Worm (Caenorhabditis elegans) whole organism, L4 larva: ENCODE measurements around the gene H17B01.5.

Source experiments
- F26F4.8 ChIP-seq: fragments of 200-800 bp; sonication (Bioruptor generic); conservative IDR thresholded peaks from 2 replicates; pipeline ENCODE4 v1.3.6; 2022; ENCODE audit warnings: missing genetic modification characterization, missing compliant biosample characterization
- F44E2.7 ChIP-seq: fragments of 200-800 bp; sonication (Bioruptor generic); IDR thresholded peaks from 2 replicates; pipeline ENCODE4 v2.1.2; 2022; ENCODE audit warnings: missing genetic modification characterization, missing compliant biosample characterization
- Y105C5A.15 ChIP-seq: fragments of 200-800 bp; sonication (Bioruptor generic); IDR thresholded peaks from 2 replicates; pipeline ENCODE4 v1.3.6; 2022; ENCODE audit warnings: missing genetic modification characterization, missing compliant biosample characterization
- ZK337.2 ChIP-seq: fragments of 200-800 bp; sonication (Bioruptor generic); IDR thresholded peaks from 2 replicates; pipeline ENCODE4 v1.3.6; 2022; ENCODE audit warnings: missing genetic modification reagents, missing genetic modification characterization, missing compliant biosample characterization
- aha-1 ChIP-seq: fragments of 150-350 bp; peaks from one replicate; lab custom pipeline; 2014; ENCODE audit warnings: missing biosample characterization, missing genetic modification characterization
- ama-1 ChIP-seq: fragments of 150-350 bp; optimal IDR thresholded peaks from 2 replicates; lab custom pipeline; 2014; ENCODE audit warnings: inconsistent platforms, mixed read lengths
- arid-1 ChIP-seq: fragments of 200-800 bp; sonication (Bioruptor generic); conservative IDR thresholded peaks from 2 replicates; pipeline ENCODE4 v1.3.6; 2022; ENCODE audit warnings: missing genetic modification reagents, missing genetic modification characterization, missing compliant biosample characterization
- ceh-44 ChIP-seq: fragments of 200-800 bp; sonication (Bioruptor generic); IDR thresholded peaks from 2 replicates; pipeline ENCODE4 v1.3.6; 2022; ENCODE audit warnings: missing genetic modification reagents, missing genetic modification characterization, missing compliant biosample characterization
- cey-2 ChIP-seq: sonication (generic microtip); optimal IDR thresholded peaks from 3 replicates; lab custom pipeline; 2017; ENCODE audit warnings: missing genetic modification characterization, mild to moderate bottlenecking, missing compliant biosample characterization, antibody characterized with exemption, borderline replicate concordance; ENCODE audit not compliant: insufficient read depth
- daf-12 ChIP-seq: fragments of 150-350 bp; optimal IDR thresholded peaks from 2 replicates; lab custom pipeline; 2014; ENCODE audit warnings: missing biosample characterization, missing genetic modification reagents, missing genetic modification characterization
- daf-16 ChIP-seq, 3 experiments: sonication (generic microtip); optimal IDR thresholded peaks; 2 replicates each; lab custom pipeline; 2016 to 2017; ENCODE audit warnings: missing genetic modification characterization in 3 of 3, missing genetic modification reagents in 3 of 3, mild to moderate bottlenecking in 2 of 3, missing compliant biosample characterization in 2 of 3, missing biosample characterization in 1 of 3, moderate library complexity in 1 of 3
- daf-8 ChIP-seq: fragments of 200-800 bp; sonication (Bioruptor generic); IDR thresholded peaks from 2 replicates; pipeline ENCODE4 v1.3.6; 2022; ENCODE audit warnings: missing genetic modification characterization, missing compliant biosample characterization
- dmd-6 ChIP-seq: fragments of 200-800 bp; sonication (Bioruptor generic); IDR thresholded peaks from 2 replicates; pipeline ENCODE4 v1.3.6; 2022; ENCODE audit warnings: missing genetic modification reagents, missing genetic modification characterization, missing compliant biosample characterization
- dpl-1 ChIP-seq: fragments of 150-350 bp; optimal IDR thresholded peaks from 2 replicates; lab custom pipeline; 2014; ENCODE audit warnings: missing biosample characterization, missing genetic modification reagents, missing genetic modification characterization
- dve-1 ChIP-seq: sonication (generic microtip); optimal IDR thresholded peaks from 2 replicates; lab custom pipeline; 2017; ENCODE audit warnings: antibody characterized with exemption, mild to moderate bottlenecking, missing genetic modification characterization, missing compliant biosample characterization; ENCODE audit not compliant: insufficient read depth
- egl-27 ChIP-seq: sonication (generic microtip); optimal IDR thresholded peaks from 3 replicates; lab custom pipeline; 2017; ENCODE audit warnings: missing biosample characterization, missing genetic modification reagents, missing genetic modification characterization
- fkh-10 ChIP-seq: fragments of 150-350 bp; optimal IDR thresholded peaks from 2 replicates; lab custom pipeline; 2014; ENCODE audit warnings: missing biosample characterization, missing genetic modification reagents, missing genetic modification characterization
- gei-8 ChIP-seq: fragments of 200-800 bp; sonication (Bioruptor generic); optimal IDR thresholded peaks from 2 replicates; lab custom pipeline; 2018; ENCODE audit warnings: mild to moderate bottlenecking, missing genetic modification characterization, missing compliant biosample characterization
- hif-1 ChIP-seq, 2 experiments: sonication (generic microtip); optimal IDR thresholded peaks; 2 replicates each; lab custom pipeline; 2016 to 2017; ENCODE audit warnings: missing compliant biosample characterization in 2 of 2, missing genetic modification characterization in 2 of 2, missing genetic modification reagents in 2 of 2, missing genotype in 2 of 2, mild to moderate bottlenecking in 1 of 2
- hlh-11 ChIP-seq: fragments of 200-800 bp; sonication (Bioruptor generic); optimal IDR thresholded peaks from 2 replicates; lab custom pipeline; 2018; ENCODE audit warnings: mild to moderate bottlenecking, missing genetic modification characterization, missing compliant biosample characterization
- jun-1 ChIP-seq: fragments of 150-350 bp; optimal IDR thresholded peaks from 2 replicates; lab custom pipeline; 2014; ENCODE audit warnings: missing biosample characterization, missing genetic modification reagents, missing genetic modification characterization
- lim-7 ChIP-seq: fragments of 200-800 bp; sonication (Bioruptor generic); IDR thresholded peaks from 2 replicates; pipeline ENCODE4 v1.3.6; 2022; ENCODE audit warnings: missing genetic modification characterization, missing compliant biosample characterization
- lin-1 ChIP-seq: fragments of 200-800 bp; sonication (Bioruptor generic); IDR thresholded peaks from 2 replicates; pipeline ENCODE4 v1.3.6; 2022; ENCODE audit warnings: missing genetic modification reagents, missing genetic modification characterization, missing compliant biosample characterization
- lin-13 ChIP-seq: fragments of 150-350 bp; optimal IDR thresholded peaks from 2 replicates; lab custom pipeline; 2014; ENCODE audit warnings: missing biosample characterization, missing genetic modification reagents, missing genetic modification characterization
- lin-38 ChIP-seq: fragments of 200-800 bp; sonication (Bioruptor generic); IDR thresholded peaks from 2 replicates; pipeline ENCODE4 v1.3.6; 2022; ENCODE audit warnings: missing genetic modification reagents, missing genetic modification characterization, missing compliant biosample characterization
- lin-39 ChIP-seq: fragments of 150-350 bp; optimal IDR thresholded peaks from 2 replicates; lab custom pipeline; 2014; ENCODE audit warnings: missing biosample characterization, missing genetic modification reagents, missing genetic modification characterization
- lsy-2 ChIP-seq, 2 experiments: fragments of 150-350 bp in 1 of 2; sonication (generic microtip) in 1 of 2; optimal IDR thresholded peaks; 2 replicates each; lab custom pipeline; 2014 to 2017; ENCODE audit warnings: missing biosample characterization in 2 of 2, missing genetic modification characterization in 2 of 2
- mdl-1 ChIP-seq, 2 experiments: fragments of 150-350 bp in 1 of 2; sonication (generic microtip) in 1 of 2; optimal IDR thresholded peaks; 2 replicates each; lab custom pipeline; 2014 to 2017; ENCODE audit warnings: missing biosample characterization in 2 of 2, missing genetic modification characterization in 2 of 2
- mdt-29 ChIP-seq: fragments of 200-800 bp; sonication (Bioruptor generic); IDR thresholded peaks from 2 replicates; pipeline ENCODE4 v1.3.6; 2022; ENCODE audit warnings: missing genetic modification reagents, missing genetic modification characterization, missing compliant biosample characterization
- nhr-237 ChIP-seq: sonication (generic microtip); optimal IDR thresholded peaks from 2 replicates; lab custom pipeline; 2017; ENCODE audit warnings: missing biosample characterization, missing genetic modification characterization
- nhr-25 ChIP-seq: sonication (generic microtip); optimal IDR thresholded peaks from 2 replicates; lab custom pipeline; 2017; ENCODE audit warnings: missing genetic modification characterization, mild to moderate bottlenecking, missing compliant biosample characterization, antibody characterized with exemption, moderate library complexity, borderline replicate concordance; ENCODE audit not compliant: insufficient read depth
- nhr-28 ChIP-seq: fragments of 150-350 bp; optimal IDR thresholded peaks from 2 replicates; lab custom pipeline; 2014; ENCODE audit warnings: missing biosample characterization, missing genetic modification characterization
- nhr-41 ChIP-seq: fragments of 200-800 bp; sonication (Bioruptor generic); IDR thresholded peaks from 2 replicates; pipeline ENCODE4 v1.3.6; 2022; ENCODE audit warnings: missing genetic modification reagents, missing genetic modification characterization, missing compliant biosample characterization
- pqm-1 ChIP-seq: sonication (generic microtip); optimal IDR thresholded peaks from 2 replicates; lab custom pipeline; 2017; ENCODE audit warnings: missing biosample characterization, missing genetic modification characterization
- saeg-2 ChIP-seq: fragments of 200-800 bp; sonication (Bioruptor generic); IDR thresholded peaks from 2 replicates; pipeline ENCODE4 v1.3.6; 2022; ENCODE audit warnings: missing genetic modification reagents, missing genetic modification characterization, missing compliant biosample characterization
- spr-3 ChIP-seq: fragments of 200-800 bp; sonication (Bioruptor generic); optimal IDR thresholded peaks from 2 replicates; lab custom pipeline; 2018; ENCODE audit warnings: mild to moderate bottlenecking, missing genetic modification characterization, missing compliant biosample characterization
- unc-130 ChIP-seq: sonication (generic microtip); optimal IDR thresholded peaks from 2 replicates; lab custom pipeline; 2016; ENCODE audit warnings: missing genetic modification reagents, missing genetic modification characterization, missing compliant biosample characterization
- unc-62 ChIP-seq, 3 experiments: fragments of 150-350 bp in 1 of 3; sonication (generic microtip); optimal IDR thresholded peaks in 2 of 3; peaks in 1 of 3; 1 replicate in 1 of 3; 2 replicates in 2 of 3; lab custom pipeline; 2014 to 2017; ENCODE audit warnings: missing biosample characterization in 3 of 3, missing genetic modification characterization in 3 of 3, missing genetic modification reagents in 3 of 3, missing genotype in 1 of 3
- vab-7 ChIP-seq: fragments of 200-800 bp; sonication (Bioruptor generic); IDR thresholded peaks from 2 replicates; pipeline ENCODE4 v1.3.6; 2022; ENCODE audit warnings: missing genetic modification reagents, missing genetic modification characterization, missing compliant biosample characterization
- zag-1 ChIP-seq: fragments of 150-350 bp; optimal IDR thresholded peaks from 2 replicates; lab custom pipeline; 2014; ENCODE audit warnings: missing biosample characterization, missing genetic modification characterization
- zip-2 ChIP-seq: fragments of 150-350 bp; optimal IDR thresholded peaks from 2 replicates; lab custom pipeline; 2014; ENCODE audit warnings: missing biosample characterization, missing genetic modification characterization
- ztf-7 ChIP-seq: fragments of 150-350 bp; optimal IDR thresholded peaks from 2 replicates; lab custom pipeline; 2014; ENCODE audit warnings: missing biosample characterization, missing genetic modification characterization

Gene H17B01.5

ce11 chrII:1519867-1520266, 46.5 kb upstream of the H17B01.5 start (continued):
- TF ChIP-seq daf-16 (GFP tag; optimal IDR thresholded peaks at IDR 0.05; lab: Kevin White, UChicago) (peak in 1 of 2 experiments; percentile 23), daf-16 (tag; optimal IDR thresholded peaks at IDR 0.05; lab: Kevin White, UChicago) (no peak), F26F4.8 (GFP tag; lab: Robert Waterston, UW) (no peak), jun-1 (no peak), mdt-29 (no peak), F44E2.7 (GFP tag; lab: Robert Waterston, UW) (no peak), lim-7 (GFP tag; lab: Robert Waterston, UW) (no peak; the same call in 1 of the 2 replicates), zag-1 (tag; lab: Kevin White, UChicago) (no peak), hlh-11 (tag; lab: Kevin White, UChicago) (no peak), vab-7 (peak; percentile 82)

- TF ChIP-seq lin-1 = no peak
- no peak for TF ChIP-seq egl-27 (tag; lab: Kevin White, UChicago)
- no peak for TF ChIP-seq cey-2 (tag; lab: Kevin White, UChicago)
- no peak for TF ChIP-seq lsy-2 (tag; optimal IDR thresholded peaks at IDR 0.05; lab: Kevin White, UChicago)
- no peak for TF ChIP-seq arid-1
- TF ChIP-seq Y105C5A.15 (GFP tag; lab: Robert Waterston, UW) = no peak
- TF ChIP-seq nhr-28 = no peak
- no peak for TF ChIP-seq aha-1 (tag; lab: Kevin White, UChicago)
Observed at ce11 chrII:1518914-1519313, 45.5 kb upstream of the H17B01.5 start, which contains the start of gene Y51H7BR.8. Gene Y51H7BR.8 (plus strand): TSS chrII:1519214.

- TF ChIP-seq hif-1 (tag; optimal IDR thresholded peaks at IDR 0.05; lab: Kevin White, UChicago) (no peak), nhr-28 (peak; percentile 17), daf-16 (GFP tag; optimal IDR thresholded peaks at IDR 0.05; lab: Kevin White, UChicago) (no peak), daf-16 (tag; optimal IDR thresholded peaks at IDR 0.05; lab: Kevin White, UChicago) (peak; percentile 52), mdl-1 (tag; optimal IDR thresholded peaks at IDR 0.05; lab: Kevin White, UChicago) (no peak), pqm-1 (tag; lab: Kevin White, UChicago) (no peak), lin-39 (tag; lab: Kevin White, UChicago) (no peak)
Observed at ce11 chrII:1517354-1517753, 44.0 kb upstream of the H17B01.5 start, which contains the start of gene math-45. Gene math-45 (minus strand): TSS chrII:1517454.

ce11 chrII:1504266-1504665, 30.9 kb upstream of the H17B01.5 start, which contains the start of gene fdgt-1:
Gene fdgt-1 (plus strand): TSS chrII:1504566.
- TF ChIP-seq daf-12 = no peak
- no peak for TF ChIP-seq lin-1
- no peak for TF ChIP-seq gei-8 (GFP tag; lab: Kevin White, UChicago)
- no peak for TF ChIP-seq mdl-1 (tag; optimal IDR thresholded peaks at IDR 0.05; lab: Kevin White, UChicago)
- no peak for TF ChIP-seq ceh-44
- no peak for TF ChIP-seq ZK337.2 (GFP tag; lab: Robert Waterston, UW)
- TF ChIP-seq ama-1 = no peak
- no peak for TF ChIP-seq F44E2.7 (GFP tag; lab: Robert Waterston, UW)
- TF ChIP-seq lin-38 (GFP tag; lab: Robert Waterston, UW) = no peak
- TF ChIP-seq lsy-2 (tag; optimal IDR thresholded peaks at IDR 0.05; lab: Kevin White, UChicago) = no peak
- TF ChIP-seq nhr-41 (GFP tag; lab: Robert Waterston, UW) = no peak
- no peak for TF ChIP-seq unc-130 (GFP tag; lab: Kevin White, UChicago)
- TF ChIP-seq dpl-1 (GFP tag; lab: Kevin White, UChicago) = no peak
- TF ChIP-seq ztf-7 (tag; lab: Kevin White, UChicago) = no peak

- TF ChIP-seq dmd-6 (GFP tag; lab: Robert Waterston, UW) (peak; percentile 28; the same call in 1 of the 2 replicates), nhr-25 (no peak), nhr-237 (no peak), daf-8 (GFP tag; lab: Robert Waterston, UW) (no peak), unc-62 (GFP tag; optimal IDR thresholded peaks at IDR 0.05 in 1 of 2; lab: Kevin White, UChicago) (peak in 1 of 2 experiments; percentile 67), unc-62 (tag; optimal IDR thresholded peaks at IDR 0.05; lab: Kevin White, UChicago) (no peak), pqm-1 (tag; lab: Kevin White, UChicago) (peak; percentile 19), zip-2 (tag; lab: Kevin White, UChicago) (no peak), spr-3 (GFP tag; lab: Kevin White, UChicago) (no peak), dve-1 (tag; lab: Kevin White, UChicago) (peak; percentile 60), lin-13 (GFP tag; lab: Kevin White, UChicago) (no peak), nhr-28 (peak; percentile 73), saeg-2 (GFP tag; lab: Robert Waterston, UW) (no peak), lin-39 (tag; lab: Kevin White, UChicago) (no peak), hlh-11 (tag; lab: Kevin White, UChicago) (no peak), lsy-2 (tag; optimal IDR thresholded peaks at IDR 0.05; lab: Kevin White, UChicago) (peak in 1 of 2 experiments; percentile 1), mdt-29 (no peak), fkh-10 (GFP tag; lab: Kevin White, UChicago) (no peak)
Observed at ce11 chrII:1503663-1504062, 30.3 kb upstream of the H17B01.5 start.
